Worm (Caenorhabditis elegans) whole organism, young adult: Measurements from ENCODE around the gene F53A10.2.

ENCODE experiments used
- Y56A3A.18 ChIP-seq: fragments of 200-800 bp; sonication (Bioruptor generic); IDR thresholded peaks from 2 replicates; pipeline ENCODE4 v1.3.6; 2022; ENCODE audit warnings: missing genetic modification reagents, missing genetic modification characterization, missing compliant biosample characterization
- nhr-90 ChIP-seq: sonication (generic microtip); optimal IDR thresholded peaks from 2 replicates; lab custom pipeline; 2016; ENCODE audit warnings: missing genotype, mild to moderate bottlenecking, missing genetic modification characterization, missing compliant biosample characterization

- TF ChIP-seq nhr-90 (no peak), Y56A3A.18 (GFP tag; lab: Robert Waterston, UW) (no peak)
Observed at ce11 chrII:1179223-1179622, 18.0 kb upstream of the F53A10.2 start, which contains the start of gene nas-27.
